Worm (Caenorhabditis elegans): ENCODE measurements around the gene srx-36.

srx-36 gene

ce11 chrV:7153046-7153445, 22.2 kb upstream of the srx-36 start, which contains the start of gene fat-7:
Gene fat-7 (minus strand): TSS chrV:7153146.
- TF ChIP-seq sox-2 (GFP tag; IDR thresholded peaks at IDR 0.05) (no peak), unc-55 (GFP tag; optimal IDR thresholded peaks at IDR 0.05) (no peak)

- TF ChIP-seq hlh-8 (tag; optimal IDR thresholded peaks at IDR 0.05) (no peak), elt-2 (tag; optimal IDR thresholded peaks at IDR 0.05) (peak; percentile 90), elt-4 (tag; optimal IDR thresholded peaks at IDR 0.05) (no peak), tbx-7 (tag; optimal IDR thresholded peaks at IDR 0.05) (no peak), C08G9.2 (tag; optimal IDR thresholded peaks at IDR 0.05) (no peak), ceh-45 (GFP tag; IDR thresholded peaks at IDR 0.05) (no peak), ztf-16 (tag; optimal IDR thresholded peaks at IDR 0.05) (no peak), mec-3 (tag; optimal IDR thresholded peaks at IDR 0.05; ENCODE audit: borderline replicate concordance) (no peak)
Observed at ce11 chrV:7150570-7150969, 19.7 kb upstream of the srx-36 start, which contains the start of gene F10D2.8. Gene F10D2.8 (minus strand): TSS chrV:7150714.

- no peak for TF ChIP-seq rnt-1 (tag; optimal IDR thresholded peaks at IDR 0.05)
- TF ChIP-seq che-1 (tag; optimal IDR thresholded peaks at IDR 0.05): no peak
- no peak for TF ChIP-seq mec-3 (tag; optimal IDR thresholded peaks at IDR 0.05; ENCODE audit: borderline replicate concordance)
- no peak for TF ChIP-seq fax-1 (tag; optimal IDR thresholded peaks at IDR 0.05)
- TF ChIP-seq ceh-30 (tag; optimal IDR thresholded peaks at IDR 0.05): no peak
- TF ChIP-seq K02D7.2 (tag; optimal IDR thresholded peaks at IDR 0.05): no peak
- no peak for TF ChIP-seq ztf-16 (tag; optimal IDR thresholded peaks at IDR 0.05)
- no peak for TF ChIP-seq ref-2 (tag; optimal IDR thresholded peaks at IDR 0.05)
- no peak for TF ChIP-seq hlh-6 (tag; optimal IDR thresholded peaks at IDR 0.05)
- no peak for TF ChIP-seq K09A11.1 (tag; optimal IDR thresholded peaks at IDR 0.05; ENCODE audit: insufficient read depth)
- TF ChIP-seq ceh-19 (GFP tag; optimal IDR thresholded peaks at IDR 0.05): no peak
- TF ChIP-seq zip-5 (tag; optimal IDR thresholded peaks at IDR 0.05): no peak
- TF ChIP-seq nhr-11 (tag; optimal IDR thresholded peaks at IDR 0.05): no peak
- TF ChIP-seq ttx-3 (tag; optimal IDR thresholded peaks at IDR 0.05): no peak
- TF ChIP-seq C08G9.2 (tag; optimal IDR thresholded peaks at IDR 0.05): no peak
- no peak for TF ChIP-seq ceh-45 (GFP tag; IDR thresholded peaks at IDR 0.05)
Observed at ce11 chrV:7147370-7147769, 16.5 kb upstream of the srx-36 start, which contains the start of gene ugt-38. Gene ugt-38 (minus strand): TSS chrV:7147470.

- TF ChIP-seq ceh-45 (GFP tag; IDR thresholded peaks at IDR 0.05) (no peak), K09A11.1 (tag; optimal IDR thresholded peaks at IDR 0.05; ENCODE audit: insufficient read depth) (no peak), ttx-3 (tag; optimal IDR thresholded peaks at IDR 0.05) (no peak), ref-2 (tag; optimal IDR thresholded peaks at IDR 0.05) (no peak), sox-4 (tag; optimal IDR thresholded peaks at IDR 0.05) (no peak), pqm-1 (tag; optimal IDR thresholded peaks at IDR 0.05) (no peak), ceh-24 (tag; optimal IDR thresholded peaks at IDR 0.05) (no peak), unc-55 (GFP tag; optimal IDR thresholded peaks at IDR 0.05) (no peak), dmd-4 (tag; optimal IDR thresholded peaks at IDR 0.05; ENCODE audit: borderline replicate concordance) (no peak), ceh-48 (tag; optimal IDR thresholded peaks at IDR 0.05) (no peak), pag-3 (tag; optimal IDR thresholded peaks at IDR 0.05; ENCODE audit: borderline replicate concordance) (no peak), lin-11 (tag; optimal IDR thresholded peaks at IDR 0.05) (no peak), madf-2 (tag; optimal IDR thresholded peaks at IDR 0.05) (no peak), nhr-232 (tag; optimal IDR thresholded peaks at IDR 0.05) (no peak), elt-2 (tag; optimal IDR thresholded peaks at IDR 0.05) (no peak), dve-1 (tag; optimal IDR thresholded peaks at IDR 0.05) (no peak), syd-9 (tag; optimal IDR thresholded peaks at IDR 0.05) (no peak), tbx-7 (tag; optimal IDR thresholded peaks at IDR 0.05) (no peak)
Observed at ce11 chrV:7145250-7145850, 14.5 kb upstream of the srx-36 start, which contains the start of gene ugt-37. Gene ugt-37 (minus strand): TSS chrV:7145318.

ce11 chrV:7142661-7143060, 11.8 kb upstream of the srx-36 start:
- TF ChIP-seq ceh-34 (tag; optimal IDR thresholded peaks at IDR 0.05): no peak
- TF ChIP-seq elt-2 (tag; optimal IDR thresholded peaks at IDR 0.05): peak; percentile 0
- no peak for TF ChIP-seq ceh-2 (tag; optimal IDR thresholded peaks at IDR 0.05)
- no peak for TF ChIP-seq mec-3 (tag; optimal IDR thresholded peaks at IDR 0.05; ENCODE audit: borderline replicate concordance)
- no peak for TF ChIP-seq pax-1 (tag; optimal IDR thresholded peaks at IDR 0.05)
- no peak for TF ChIP-seq ceh-24 (tag; optimal IDR thresholded peaks at IDR 0.05)
- no peak for TF ChIP-seq ama-1 (optimal IDR thresholded peaks at IDR 0.05)

All from whole organism, late embryonic.